Fruit fly (Drosophila melanogaster): ENCODE data around the gene CCT6.

CCT6 gene

DNA sequence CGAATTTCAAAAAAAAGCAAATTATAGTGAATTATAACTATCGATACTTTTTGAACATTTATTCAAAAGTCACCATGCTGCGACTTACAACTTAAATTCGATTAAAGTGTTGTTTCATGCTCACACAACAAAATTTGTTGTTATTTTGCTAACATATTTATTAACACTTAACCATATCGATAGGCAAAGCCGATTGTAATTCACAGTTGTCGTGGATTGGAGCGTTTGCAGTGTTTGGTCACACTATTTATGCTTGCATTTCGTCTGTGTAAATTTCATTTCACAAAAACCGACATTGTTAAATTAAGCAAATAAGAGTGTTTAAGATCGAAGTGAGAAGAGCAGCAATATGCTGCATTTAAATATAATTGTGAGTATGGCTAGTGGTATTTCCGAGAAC is 34.0 kb upstream of the CCT6 start, which contains the start of gene HUWE1 (continued):
- peak; percentile 61 for TF ChIP-seq Myb (GFP tag; optimal IDR thresholded peaks at IDR 0.05)
- no peak for TF ChIP-seq hth (optimal IDR thresholded peaks at IDR 0.05)
- no peak for TF ChIP-seq kni (GFP tag; optimal IDR thresholded peaks at IDR 0.05)
- TF ChIP-seq CG4424 (GFP tag; optimal IDR thresholded peaks at IDR 0.05): no peak
- TF ChIP-seq Ssrp (tag; optimal IDR thresholded peaks at IDR 0.05): no peak
- TF ChIP-seq Bteb2 (GFP tag; optimal IDR thresholded peaks at IDR 0.05): no peak
- no peak for TF ChIP-seq CG10565 (GFP tag; optimal IDR thresholded peaks at IDR 0.05)
- peak; percentile 63 for TF ChIP-seq CG2120 (GFP tag; optimal IDR thresholded peaks at IDR 0.05)
- TF ChIP-seq ken (GFP tag; IDR thresholded peaks at IDR 0.05): no peak
- TF ChIP-seq gfzf (GFP tag; optimal IDR thresholded peaks at IDR 0.05): peak; percentile 86
- TF ChIP-seq CG3838 (GFP tag; optimal IDR thresholded peaks at IDR 0.05): no peak
- no peak for TF ChIP-seq CG11456 (GFP tag; IDR thresholded peaks at IDR 0.05)
- no peak for TF ChIP-seq her (GFP tag; optimal IDR thresholded peaks at IDR 0.05)
- no peak for TF ChIP-seq ci (GFP tag; IDR thresholded peaks at IDR 0.05)
- no peak for TF ChIP-seq Ada2b (GFP tag; IDR thresholded peaks at IDR 0.05)
- no peak for TF ChIP-seq Bdp1 (GFP tag; optimal IDR thresholded peaks at IDR 0.05)
- TF ChIP-seq Fer2 (tag; optimal IDR thresholded peaks at IDR 0.05): no peak
- no peak for TF ChIP-seq CG4707 (GFP tag; optimal IDR thresholded peaks at IDR 0.05)
- TF ChIP-seq CG10431 (GFP tag; optimal IDR thresholded peaks at IDR 0.05): no peak
- TF ChIP-seq trh (GFP tag; optimal IDR thresholded peaks at IDR 0.05): no peak
- no peak for TF ChIP-seq E2f1 (GFP tag; IDR thresholded peaks at IDR 0.05)
- no peak for TF ChIP-seq CG11398 (GFP tag; optimal IDR thresholded peaks at IDR 0.05)
- TF ChIP-seq mam (GFP tag; optimal IDR thresholded peaks at IDR 0.05): peak; percentile 30
- no peak for TF ChIP-seq mirr (GFP tag; optimal IDR thresholded peaks at IDR 0.05)
- TF ChIP-seq Meics (GFP tag; optimal IDR thresholded peaks at IDR 0.05): no peak
- TF ChIP-seq tx (GFP tag; optimal IDR thresholded peaks at IDR 0.05): no peak
- no peak for TF ChIP-seq pan (optimal IDR thresholded peaks at IDR 0.05)
- TF ChIP-seq pan (GFP tag; optimal IDR thresholded peaks at IDR 0.05 in 1 of 2, IDR thresholded peaks at IDR 0.05 in 1 of 2): no peak
- TF ChIP-seq PHDP (tag; optimal IDR thresholded peaks at IDR 0.05): no peak
- no peak for TF ChIP-seq ewg (GFP tag; optimal IDR thresholded peaks at IDR 0.05)
- TF ChIP-seq unc-4 (GFP tag; IDR thresholded peaks at IDR 0.05; ENCODE audit: partially characterized antibody): peak; percentile 86
- peak; percentile 85 for TF ChIP-seq CG2116 (GFP tag; optimal IDR thresholded peaks at IDR 0.05)
- no peak for TF ChIP-seq run (tag; optimal IDR thresholded peaks at IDR 0.05)
- TF ChIP-seq CG1602 (GFP tag; optimal IDR thresholded peaks at IDR 0.05): no peak
- peak; percentile 68 for TF ChIP-seq nmo (GFP tag; optimal IDR thresholded peaks at IDR 0.05)
- TF ChIP-seq CG16813 (GFP tag; IDR thresholded peaks at IDR 0.05; ENCODE audit: partially characterized antibody): peak; percentile 83
- TF ChIP-seq psq (GFP tag; optimal IDR thresholded peaks at IDR 0.05): no peak
- TF ChIP-seq NfI (GFP tag; optimal IDR thresholded peaks at IDR 0.05): peak; percentile 11
- TF ChIP-seq gro (GFP tag; optimal IDR thresholded peaks at IDR 0.05): peak; percentile 28
- no peak for TF ChIP-seq CG17361 (GFP tag; IDR thresholded peaks at IDR 0.05)
- no peak for TF ChIP-seq cas (GFP tag; IDR thresholded peaks at IDR 0.05)
- peak; percentile 45; the same call in 1 of the 2 replicates for TF ChIP-seq sob (GFP tag; IDR thresholded peaks at IDR 0.05)
- TF ChIP-seq NFAT (GFP tag; IDR thresholded peaks at IDR 0.05): no peak
- peak; percentile 57 for TF ChIP-seq Aef1 (GFP tag; IDR thresholded peaks at IDR 0.05)
- no peak for TF ChIP-seq CG3065 (GFP tag; optimal IDR thresholded peaks at IDR 0.05)
- TF ChIP-seq Gug (GFP tag; IDR thresholded peaks at IDR 0.05): no peak
- TF ChIP-seq Rx (GFP tag; IDR thresholded peaks at IDR 0.05): no peak
- TF ChIP-seq CG4730 (GFP tag; IDR thresholded peaks at IDR 0.05): no peak
- TF ChIP-seq CG8281 (tag; optimal IDR thresholded peaks at IDR 0.05): no peak
- TF ChIP-seq Ets97D (GFP tag; optimal IDR thresholded peaks at IDR 0.05): peak; percentile 63
- TF ChIP-seq CG4404 (GFP tag; IDR thresholded peaks at IDR 0.05): no peak
- no peak for TF ChIP-seq dimm (GFP tag; IDR thresholded peaks at IDR 0.05)
- TF ChIP-seq CG11560 (tag; IDR thresholded peaks at IDR 0.05): peak; percentile 49; the same call in 1 of the 3 replicates

Measured in whole organism, embryonic.